Worm (Caenorhabditis elegans): ENCODE measurements around the gene mrps-14.

DNA sequence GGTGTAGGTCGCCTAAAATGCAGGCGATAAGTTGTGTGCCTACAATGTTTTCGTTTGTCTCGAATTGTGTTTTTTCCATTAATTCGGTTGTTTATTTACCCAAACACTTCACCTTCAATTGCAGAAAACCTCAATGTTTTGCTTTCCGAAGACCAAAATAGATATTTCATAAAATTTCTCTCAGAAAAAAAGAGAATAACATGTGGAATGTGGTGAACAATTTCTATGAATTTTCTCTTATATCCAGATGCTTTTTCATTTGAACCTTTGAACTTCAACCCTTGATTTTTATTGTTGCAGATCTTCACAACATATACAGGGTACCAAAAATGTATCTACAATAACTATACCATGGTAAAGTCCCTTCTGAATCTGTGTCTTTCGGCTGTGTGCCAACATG is 35.9 kb downstream of the mrps-14 start, which contains the start of gene T01E8.1:
- TF ChIP-seq pag-3 (tag; optimal IDR thresholded peaks at IDR 0.05; ENCODE audit: borderline replicate concordance) (no peak), ceh-31 (tag; optimal IDR thresholded peaks at IDR 0.05) (no peak), nfya-1 (tag; optimal IDR thresholded peaks at IDR 0.05) (no peak), fkh-10 (GFP tag; optimal IDR thresholded peaks at IDR 0.05) (no peak), madf-2 (tag; optimal IDR thresholded peaks at IDR 0.05) (no peak)
